Fruit fly (Drosophila melanogaster) whole organism, prepupa: Measurements from ENCODE around the gene Dbp73D.

Experiments used
- Blimp-1 ChIP-seq: fragments of 200-800 bp; sonication (Bioruptor generic); optimal IDR thresholded peaks from 3 replicates; lab custom pipeline; 2017; ENCODE audit warnings: missing biosample characterization, missing genetic modification characterization, mild to moderate bottlenecking, moderate library complexity, missing genetic modification reagents
- Hr39 ChIP-seq: fragments of 200-800 bp; sonication (Bioruptor generic); optimal IDR thresholded peaks from 2 replicates; lab custom pipeline; 2016; ENCODE audit warnings: missing biosample characterization, missing genetic modification characterization
- OdsH ChIP-seq: fragments of 200-800 bp; sonication (Bioruptor generic); optimal IDR thresholded peaks from 3 replicates; lab custom pipeline; 2016; ENCODE audit warnings: missing biosample characterization, missing genetic modification characterization
- lz ChIP-seq: fragments of 200-800 bp; sonication (Bioruptor generic); optimal IDR thresholded peaks from 3 replicates; lab custom pipeline; 2016; ENCODE audit warnings: missing biosample characterization, missing genetic modification characterization

dm6 chr3L:16765647-16766628 is 35.3 kb upstream of the Dbp73D start, which contains the start of gene Nrt:
- TF ChIP-seq lz (peak; percentile 17), Blimp-1 (GFP tag; lab: Kevin White, UChicago) (no peak), Hr39 (GFP tag; lab: Kevin White, UChicago) (no peak), OdsH (GFP tag; lab: Kevin White, UChicago) (peak; percentile 55)
